Worm (Caenorhabditis elegans) whole organism, L4/young adult: ENCODE data around the gene Y75B8A.10.

Experiments used
- W03F9.2 ChIP-seq: fragments of 150-350 bp; optimal IDR thresholded peaks from 2 replicates; lab custom pipeline; 2014; ENCODE audit warnings: missing biosample characterization, missing genetic modification characterization
- dao-5 ChIP-seq: sonication (generic microtip); optimal IDR thresholded peaks from 2 replicates; lab custom pipeline; 2016; ENCODE audit warnings: missing genotype, missing genetic modification characterization, moderate library complexity, missing compliant biosample characterization
- him-1 ChIP-seq: sonication (generic microtip); optimal IDR thresholded peaks from 2 replicates; lab custom pipeline; 2016; ENCODE audit warnings: missing genotype, missing genetic modification reagents, missing genetic modification characterization, missing compliant biosample characterization

Gene Y75B8A.10

DNA sequence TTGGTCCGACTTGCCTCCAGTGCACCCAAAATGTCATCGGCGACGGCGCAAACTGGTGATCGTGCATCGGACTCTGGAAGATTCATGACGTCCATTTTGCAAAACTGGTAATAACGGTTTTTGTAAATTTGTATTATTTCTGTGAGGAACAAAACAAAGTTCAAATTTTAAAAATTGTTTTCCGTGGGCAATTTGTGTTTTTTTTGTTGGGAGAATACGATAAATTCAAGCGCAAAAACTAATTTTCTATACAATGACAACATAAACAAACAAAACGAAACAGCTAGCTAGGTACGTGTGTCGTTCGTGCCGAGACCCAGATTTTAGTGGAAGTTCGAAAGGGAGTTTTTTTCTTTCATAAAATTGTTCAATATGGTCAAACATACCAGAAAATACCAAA is at the start of gene Y75B8A.10:
Y75B8A.10 (minus strand) TSS at position 101 of the 400 bp plus-strand sequence.
- no peak for TF ChIP-seq dao-5
- no peak for TF ChIP-seq him-1 (tag; lab: Kevin White, UChicago)
- TF ChIP-seq W03F9.2 = no peak

DNA sequence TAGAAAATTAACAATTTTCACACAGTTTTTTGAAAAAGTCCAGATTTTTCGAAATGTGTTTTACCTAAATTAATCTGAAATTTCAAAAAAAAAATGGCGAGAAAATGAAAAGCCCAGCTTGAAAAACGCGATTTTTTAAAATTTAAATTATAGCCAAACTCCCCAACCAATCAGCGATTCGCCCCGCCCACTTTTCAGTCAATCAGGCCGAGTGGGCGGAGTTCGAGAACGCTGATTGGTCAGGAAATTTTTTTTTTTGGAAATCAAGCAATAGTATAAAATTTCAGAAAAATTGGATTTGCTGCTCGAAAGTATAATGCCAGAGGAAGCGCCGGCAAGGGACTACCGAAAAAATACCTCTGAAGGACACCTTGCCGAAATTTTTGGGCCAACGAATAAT is 48.7 kb upstream of the Y75B8A.10 start:
- TF ChIP-seq dao-5 (no peak), him-1 (tag; lab: Kevin White, UChicago) (no peak), W03F9.2 (no peak)

ce11 chrIII:12230195-12230594 is 47.4 kb upstream of the Y75B8A.10 start:
- TF ChIP-seq dao-5 = no peak
- TF ChIP-seq W03F9.2 = no peak
- TF ChIP-seq him-1 (tag; lab: Kevin White, UChicago) = no peak

- TF ChIP-seq him-1 (tag; lab: Kevin White, UChicago) (no peak), dao-5 (no peak), W03F9.2 (no peak)
These were observed 45.1 kb upstream of the Y75B8A.10 start for ce11 chrIII:12227935-12228334.

- TF ChIP-seq W03F9.2 (peak; percentile 31), him-1 (tag; lab: Kevin White, UChicago) (no peak)
These were observed 43.4 kb upstream of the Y75B8A.10 start, which contains the start of the genes Y75B8A.18 and Y75B8A.19 for ce11 chrIII:12226089-12226682. Gene Y75B8A.18 (minus strand): TSS chrIII:12226230. Gene Y75B8A.19 (plus strand): TSS chrIII:12226632.

DNA sequence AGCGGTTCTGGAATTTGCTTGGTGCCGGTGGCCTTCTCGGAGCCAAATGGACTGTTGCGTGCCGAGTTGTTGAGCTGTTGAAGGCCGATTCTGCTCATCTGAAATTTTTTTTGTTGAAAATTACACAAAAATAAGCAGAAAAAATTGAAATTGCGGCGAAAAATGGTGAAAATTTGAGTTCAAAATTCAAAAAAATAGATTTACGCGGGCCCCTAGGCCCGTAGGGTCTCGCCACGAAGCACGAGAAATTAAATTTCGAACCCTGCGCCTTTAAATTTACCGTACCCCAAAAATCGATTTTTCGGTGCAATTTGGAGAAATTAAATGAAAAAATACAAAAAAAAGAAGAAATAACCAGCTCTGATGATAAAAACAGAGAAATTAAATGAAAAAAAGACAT is 42.4 kb upstream of the Y75B8A.10 start, which contains the start of gene gmn-1:
gmn-1 (minus strand) TSS at position 98 of the 400 bp plus-strand sequence.
- TF ChIP-seq W03F9.2 (peak; percentile 18), dao-5 (no peak)

DNA sequence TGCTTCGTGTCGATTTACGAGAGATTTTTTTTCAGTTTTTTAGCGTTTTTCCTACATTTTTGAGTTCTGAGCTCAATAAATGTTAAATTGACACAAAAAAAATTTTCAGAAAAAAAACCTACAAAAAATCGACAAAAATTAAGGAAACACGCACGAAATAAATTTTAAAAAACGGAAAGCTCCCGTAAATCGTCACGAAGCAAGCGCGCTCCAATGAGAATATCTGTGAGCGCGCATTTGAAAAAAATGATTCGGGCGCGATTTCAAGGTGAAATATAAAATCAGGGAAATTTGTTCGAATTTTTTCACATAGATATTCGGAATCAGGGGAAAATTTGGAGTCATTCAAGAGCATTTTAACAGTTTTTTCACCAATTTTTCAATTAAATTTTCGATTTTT is 40.4 kb upstream of the Y75B8A.10 start:
- TF ChIP-seq him-1 (tag; lab: Kevin White, UChicago) (no peak), dao-5 (no peak), W03F9.2 (no peak)

DNA sequence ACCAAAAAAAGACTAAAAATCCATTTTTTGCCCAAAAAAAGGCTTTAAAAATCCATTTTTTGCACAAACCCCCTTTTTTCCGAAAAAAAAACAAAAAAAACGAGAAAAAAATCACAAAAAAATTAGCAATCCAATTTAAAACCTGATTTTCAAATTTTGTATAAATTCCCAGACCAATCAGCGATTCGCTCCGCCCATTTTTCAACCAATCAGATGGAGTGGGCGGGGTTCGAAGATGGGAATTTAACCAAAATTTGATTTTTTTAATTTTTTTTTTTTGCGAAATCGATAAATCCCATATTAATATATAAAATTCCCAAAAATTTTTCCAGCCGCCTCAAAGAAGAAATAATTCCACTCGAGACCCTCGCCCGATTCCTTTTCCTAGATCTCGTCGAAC is 38.6 kb upstream of the Y75B8A.10 start:
- no peak for TF ChIP-seq him-1 (tag; lab: Kevin White, UChicago)
- no peak for TF ChIP-seq dao-5
- no peak for TF ChIP-seq W03F9.2

ce11 chrIII:12220820-12221219 is 38.0 kb upstream of the Y75B8A.10 start:
- no peak for TF ChIP-seq W03F9.2
- TF ChIP-seq dao-5 = no peak
- TF ChIP-seq him-1 (tag; lab: Kevin White, UChicago) = no peak

DNA sequence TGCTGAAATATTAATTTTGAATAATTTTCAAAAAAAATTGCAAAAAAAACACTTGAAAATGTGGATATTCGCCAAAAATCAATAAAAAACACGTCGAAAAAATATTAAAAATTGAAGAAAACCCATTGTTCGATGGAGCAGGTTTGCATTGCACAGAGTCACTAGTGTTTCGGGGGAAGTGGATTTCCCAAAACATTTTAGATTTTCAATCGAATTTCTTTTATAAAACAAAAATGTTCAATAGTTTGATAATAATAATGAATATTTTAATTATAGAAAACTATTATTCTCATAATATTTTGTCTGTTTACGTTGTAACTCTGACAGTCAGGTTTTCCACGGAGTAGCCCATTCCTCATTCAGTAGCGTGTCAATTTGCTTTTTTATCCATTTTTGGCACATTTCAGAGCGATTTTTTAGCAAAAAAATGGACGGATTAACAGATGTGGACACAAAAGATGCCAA is 35.8 kb upstream of the Y75B8A.10 start, which contains the start of the genes gex-4 and gphr-1:
gex-4 (minus strand) TSS at position 2 of the 465 bp plus-strand sequence.
gphr-1 (plus strand) TSS at position 415 of the 465 bp plus-strand sequence.
- TF ChIP-seq dao-5 (no peak), him-1 (tag; lab: Kevin White, UChicago) (no peak), W03F9.2 (peak; percentile 52)

DNA sequence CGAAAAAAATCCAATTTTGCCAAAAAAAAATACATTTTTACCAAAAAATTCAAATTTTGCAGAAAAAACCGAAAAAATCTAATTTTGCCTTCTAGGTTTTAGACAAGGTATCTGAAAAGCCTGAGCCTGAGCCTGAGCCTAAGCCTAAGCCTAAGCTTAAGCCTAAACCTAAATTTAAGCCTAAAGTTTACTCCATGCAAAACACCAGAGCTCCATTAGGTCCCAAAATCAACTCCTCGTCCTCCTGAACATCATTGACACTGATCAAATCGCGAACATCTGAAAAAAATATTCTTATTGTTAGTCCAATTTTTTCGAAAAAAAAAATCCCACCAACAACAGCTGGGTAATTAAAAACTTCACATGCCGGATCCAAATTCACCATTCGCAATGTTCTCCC is 35.3 kb upstream of the Y75B8A.10 start:
- TF ChIP-seq dao-5 = no peak
- TF ChIP-seq him-1 (tag; lab: Kevin White, UChicago) = no peak

DNA sequence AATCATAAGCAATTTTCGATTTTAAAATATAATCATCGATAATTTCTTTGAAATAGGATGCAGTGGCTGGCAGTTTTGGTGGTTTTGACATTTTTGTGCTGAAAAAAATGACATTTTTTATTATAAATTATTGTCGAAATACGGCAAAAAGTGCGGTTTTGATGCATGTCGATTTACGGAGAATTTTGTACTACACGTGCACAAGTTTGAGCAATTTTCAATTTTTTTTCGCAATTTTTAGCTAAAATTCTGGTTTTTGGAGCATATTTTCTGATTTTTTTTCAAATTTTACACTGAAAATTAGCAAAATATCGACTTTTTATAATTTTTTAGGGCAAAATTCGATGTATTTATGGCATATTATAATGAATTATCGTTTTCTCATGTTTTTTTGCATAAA is 32.8 kb upstream of the Y75B8A.10 start, which contains the start of gene Y75B8A.13:
Y75B8A.13 (minus strand) TSS at position 101 of the 400 bp plus-strand sequence.
- TF ChIP-seq him-1 (tag; lab: Kevin White, UChicago) (no peak), dao-5 (no peak), W03F9.2 (no peak)

ce11 chrIII:12207574-12207973 is 24.8 kb upstream of the Y75B8A.10 start:
- TF ChIP-seq him-1 (tag; lab: Kevin White, UChicago) = no peak
- no peak for TF ChIP-seq dao-5
- TF ChIP-seq W03F9.2 = no peak

DNA sequence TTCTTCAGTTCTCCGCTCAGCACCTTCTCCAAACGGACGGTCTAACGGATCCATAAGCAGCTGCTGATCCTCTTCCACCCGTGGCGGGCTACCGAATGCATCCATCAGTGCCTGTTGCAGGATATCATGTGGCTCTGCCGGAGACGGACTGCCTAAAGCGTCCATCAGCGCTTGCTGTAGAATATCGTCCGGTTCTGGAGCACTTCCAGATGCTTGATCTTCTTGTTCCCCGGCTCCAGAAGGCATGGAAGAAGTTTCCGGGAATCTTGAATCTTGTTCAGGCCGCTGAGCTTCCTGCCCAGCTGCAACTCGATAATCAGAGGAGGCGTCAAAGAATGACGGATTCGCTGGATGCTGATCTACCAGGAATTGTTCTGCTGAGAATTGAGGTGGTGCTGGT is 22.5 kb upstream of the Y75B8A.10 start:
- TF ChIP-seq him-1 (tag; lab: Kevin White, UChicago) (no peak), dao-5 (no peak), W03F9.2 (no peak)

DNA sequence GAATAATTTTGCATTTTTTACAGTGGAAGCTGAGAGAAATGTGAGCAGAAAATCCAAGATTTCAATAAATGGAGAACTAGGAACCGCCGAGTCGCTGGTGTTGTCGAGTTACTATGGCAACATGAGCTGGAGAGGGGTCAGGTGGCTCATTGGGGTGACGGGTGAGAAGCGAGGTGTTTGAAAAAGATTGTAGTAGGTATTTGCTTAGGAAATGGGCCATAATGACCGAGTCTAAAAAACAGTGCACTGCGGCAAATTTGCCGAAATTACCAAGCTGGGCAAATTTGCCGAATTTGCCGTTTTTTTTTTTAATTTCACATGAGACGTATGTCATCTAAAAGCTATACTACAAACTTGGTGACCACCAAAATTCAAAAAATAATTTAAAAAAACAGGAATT is 19.6 kb upstream of the Y75B8A.10 start, which contains the start of gene osm-12:
osm-12 (minus strand) TSS at position 101 of the 400 bp plus-strand sequence.
- no peak for TF ChIP-seq dao-5

ce11 chrIII:12198135-12198534 is 15.3 kb upstream of the Y75B8A.10 start:
- TF ChIP-seq him-1 (tag; lab: Kevin White, UChicago) (no peak), W03F9.2 (no peak), dao-5 (no peak)
